Worm (Caenorhabditis elegans): Measurements from ENCODE around the gene cdh-8.

Gene cdh-8

ce11 chrIV:324759-325158 lies 14.8 kb upstream of the cdh-8 start, which contains the start of gene drl-1:
drl-1 (plus strand) TSS chrIV:325059.
- TF ChIP-seq ama-1 (optimal IDR thresholded peaks at IDR 0.05) (no peak), flt-1 (GFP tag; IDR thresholded peaks at IDR 0.05) (no peak), tbx-37 (GFP tag; conservative IDR thresholded peaks at IDR 0.05) (no peak), hmbx-1 (tag; optimal IDR thresholded peaks at IDR 0.05) (no peak), ets-7 (tag; optimal IDR thresholded peaks at IDR 0.05) (no peak), tra-4 (tag; optimal IDR thresholded peaks at IDR 0.05) (no peak), tbx-11 (GFP tag; IDR thresholded peaks at IDR 0.05) (no peak), hmg-4 (GFP tag; optimal IDR thresholded peaks at IDR 0.05) (no peak), pes-1 (GFP tag; IDR thresholded peaks at IDR 0.05) (no peak), aly-1 (tag; optimal IDR thresholded peaks at IDR 0.05) (no peak), sea-1 (GFP tag; conservative IDR thresholded peaks at IDR 0.05) (no peak), ceh-13 (GFP tag; optimal IDR thresholded peaks at IDR 0.05) (no peak)

- no peak for TF ChIP-seq sea-1 (GFP tag; conservative IDR thresholded peaks at IDR 0.05)
- TF ChIP-seq pes-1 (GFP tag; IDR thresholded peaks at IDR 0.05) = no peak
- TF ChIP-seq scrt-1 (GFP tag; IDR thresholded peaks at IDR 0.05) = no peak
- no peak for TF ChIP-seq tbx-37 (GFP tag; conservative IDR thresholded peaks at IDR 0.05)
- no peak for TF ChIP-seq hnd-1 (tag; optimal IDR thresholded peaks at IDR 0.05)
- TF ChIP-seq tra-4 (tag; optimal IDR thresholded peaks at IDR 0.05) = no peak
- TF ChIP-seq ets-7 (tag; optimal IDR thresholded peaks at IDR 0.05) = no peak
- TF ChIP-seq ceh-36 (tag; optimal IDR thresholded peaks at IDR 0.05) = no peak
- TF ChIP-seq hmbx-1 (tag; optimal IDR thresholded peaks at IDR 0.05) = no peak
- TF ChIP-seq aly-1 (tag; optimal IDR thresholded peaks at IDR 0.05) = no peak
- no peak for TF ChIP-seq ama-1 (optimal IDR thresholded peaks at IDR 0.05)
- TF ChIP-seq flt-1 (GFP tag; IDR thresholded peaks at IDR 0.05) = no peak
These were observed 14.0 kb upstream of the cdh-8 start for ce11 chrIV:325640-326039.

ce11 chrIV:326564-327070 lies 13.0 kb upstream of the cdh-8 start, which contains the start of gene col-101:
col-101 (minus strand) TSS chrIV:327020.
- TF ChIP-seq hmg-4 (GFP tag; optimal IDR thresholded peaks at IDR 0.05) (no peak), hnd-1 (tag; optimal IDR thresholded peaks at IDR 0.05) (no peak)

ce11 chrIV:330523-330922 lies 9.1 kb upstream of the cdh-8 start, which contains the start of gene F18F11.4:
F18F11.4 (plus strand) TSS chrIV:330823.
- no peak for TF ChIP-seq sea-1 (GFP tag; conservative IDR thresholded peaks at IDR 0.05)
- TF ChIP-seq tbx-37 (GFP tag; conservative IDR thresholded peaks at IDR 0.05) = no peak
- no peak for TF ChIP-seq B0310.2 (tag; optimal IDR thresholded peaks at IDR 0.05)
- TF ChIP-seq scrt-1 (GFP tag; IDR thresholded peaks at IDR 0.05) = no peak
- TF ChIP-seq aly-1 (tag; optimal IDR thresholded peaks at IDR 0.05) = no peak
- no peak for TF ChIP-seq ceh-36 (tag; optimal IDR thresholded peaks at IDR 0.05)
- no peak for TF ChIP-seq hmbx-1 (tag; optimal IDR thresholded peaks at IDR 0.05)

- TF ChIP-seq ama-1 (optimal IDR thresholded peaks at IDR 0.05) = no peak
- TF ChIP-seq ceh-13 (GFP tag; optimal IDR thresholded peaks at IDR 0.05) = no peak
- TF ChIP-seq ceh-36 (tag; optimal IDR thresholded peaks at IDR 0.05) = no peak
- no peak for TF ChIP-seq hmbx-1 (tag; optimal IDR thresholded peaks at IDR 0.05)
- TF ChIP-seq F13C5.2 (tag; optimal IDR thresholded peaks at IDR 0.05) = no peak
- TF ChIP-seq tbx-37 (GFP tag; conservative IDR thresholded peaks at IDR 0.05) = no peak
- no peak for TF ChIP-seq aly-1 (tag; optimal IDR thresholded peaks at IDR 0.05)
- TF ChIP-seq tbx-11 (GFP tag; IDR thresholded peaks at IDR 0.05) = no peak
- TF ChIP-seq pes-1 (GFP tag; IDR thresholded peaks at IDR 0.05) = no peak
- no peak for TF ChIP-seq tra-4 (tag; optimal IDR thresholded peaks at IDR 0.05)
- no peak for TF ChIP-seq scrt-1 (GFP tag; IDR thresholded peaks at IDR 0.05)
- TF ChIP-seq ets-7 (tag; optimal IDR thresholded peaks at IDR 0.05) = no peak
- no peak for TF ChIP-seq sea-1 (GFP tag; conservative IDR thresholded peaks at IDR 0.05)
- no peak for TF ChIP-seq hmg-4 (GFP tag; optimal IDR thresholded peaks at IDR 0.05)
- TF ChIP-seq B0310.2 (tag; optimal IDR thresholded peaks at IDR 0.05) = no peak
- TF ChIP-seq hnd-1 (tag; optimal IDR thresholded peaks at IDR 0.05) = no peak
- no peak for TF ChIP-seq flt-1 (GFP tag; IDR thresholded peaks at IDR 0.05)
These were observed 2.4 kb upstream of the cdh-8 start, which contains the start of gene pxmp-4 for ce11 chrIV:337128-337646. pxmp-4 (minus strand) TSS chrIV:337178.

DNA sequence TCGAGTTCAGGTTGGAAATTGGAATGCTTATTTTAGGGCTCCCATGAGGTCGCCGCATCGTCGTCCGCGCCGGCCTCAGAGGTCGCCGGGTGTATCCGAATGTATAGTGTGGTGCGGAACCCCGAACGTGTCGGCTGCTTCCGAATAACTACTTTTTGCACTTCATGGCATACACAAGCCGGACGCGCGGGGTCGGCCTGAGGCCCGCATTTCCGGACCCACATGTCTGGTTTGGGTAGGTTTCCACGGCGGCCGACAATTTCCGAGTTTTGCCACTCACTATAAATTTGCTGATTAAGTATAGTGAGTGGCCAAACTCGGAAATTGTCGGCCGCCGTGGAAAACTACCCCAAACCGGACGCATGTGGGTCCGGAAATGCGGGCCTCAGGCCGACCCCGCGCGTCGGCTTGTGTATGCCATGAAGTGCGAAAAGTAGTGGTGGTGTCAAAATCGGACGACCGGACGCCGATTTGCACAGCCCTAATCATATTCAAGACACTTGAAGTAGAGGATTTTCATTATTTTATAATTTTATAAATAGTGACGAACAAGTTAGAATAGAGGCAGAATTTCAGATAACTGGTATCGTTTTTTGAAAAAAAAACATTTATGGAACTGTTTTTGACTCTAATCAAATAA lies 1.3 kb upstream of the cdh-8 start:
- TF ChIP-seq pes-1 (GFP tag; IDR thresholded peaks at IDR 0.05) (no peak), hmbx-1 (tag; optimal IDR thresholded peaks at IDR 0.05) (no peak), ama-1 (optimal IDR thresholded peaks at IDR 0.05) (no peak), sea-1 (GFP tag; conservative IDR thresholded peaks at IDR 0.05) (no peak), flt-1 (GFP tag; IDR thresholded peaks at IDR 0.05) (no peak), tbx-37 (GFP tag; conservative IDR thresholded peaks at IDR 0.05) (no peak), hmg-4 (GFP tag; optimal IDR thresholded peaks at IDR 0.05) (no peak), hnd-1 (tag; optimal IDR thresholded peaks at IDR 0.05) (no peak)

DNA sequence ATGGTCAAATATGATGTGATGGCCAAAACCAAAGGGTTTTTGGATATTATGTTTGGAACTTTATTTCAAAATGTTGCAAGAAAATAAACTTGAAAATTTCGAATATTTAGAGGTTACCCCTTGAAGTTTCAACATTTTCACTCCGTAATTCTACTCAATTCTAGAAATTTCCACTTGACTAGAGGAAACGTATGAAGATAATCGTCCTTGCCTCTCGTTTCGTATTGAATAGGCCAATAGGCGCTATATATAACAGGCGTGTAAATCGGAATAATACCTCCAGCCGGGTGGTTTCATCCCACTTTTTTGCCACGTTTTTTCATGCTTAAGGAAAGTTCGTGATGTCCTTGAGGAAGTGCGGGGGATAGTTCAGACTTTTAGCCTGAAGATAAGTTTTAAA lies 3.7 kb downstream of the cdh-8 start:
- TF ChIP-seq aly-1 (tag; optimal IDR thresholded peaks at IDR 0.05) (no peak), F13C5.2 (tag; optimal IDR thresholded peaks at IDR 0.05) (no peak), flt-1 (GFP tag; IDR thresholded peaks at IDR 0.05) (no peak)

ce11 chrIV:364983-365382 lies 25.4 kb downstream of the cdh-8 start:
- no peak for TF ChIP-seq tra-4 (tag; optimal IDR thresholded peaks at IDR 0.05)
- no peak for TF ChIP-seq scrt-1 (GFP tag; IDR thresholded peaks at IDR 0.05)
- no peak for TF ChIP-seq hnd-1 (tag; optimal IDR thresholded peaks at IDR 0.05)
- no peak for TF ChIP-seq pes-1 (GFP tag; IDR thresholded peaks at IDR 0.05)
- TF ChIP-seq hmbx-1 (tag; optimal IDR thresholded peaks at IDR 0.05) = no peak
- no peak for TF ChIP-seq flt-1 (GFP tag; IDR thresholded peaks at IDR 0.05)
- no peak for TF ChIP-seq B0310.2 (tag; optimal IDR thresholded peaks at IDR 0.05)
- TF ChIP-seq ets-7 (tag; optimal IDR thresholded peaks at IDR 0.05) = no peak
- no peak for TF ChIP-seq ceh-36 (tag; optimal IDR thresholded peaks at IDR 0.05)
- no peak for TF ChIP-seq aly-1 (tag; optimal IDR thresholded peaks at IDR 0.05)
- TF ChIP-seq F13C5.2 (tag; optimal IDR thresholded peaks at IDR 0.05) = no peak
- no peak for TF ChIP-seq tbx-11 (GFP tag; IDR thresholded peaks at IDR 0.05)
- TF ChIP-seq hmg-4 (GFP tag; optimal IDR thresholded peaks at IDR 0.05) = no peak
- TF ChIP-seq ceh-13 (GFP tag; optimal IDR thresholded peaks at IDR 0.05) = no peak
- no peak for TF ChIP-seq sea-1 (GFP tag; conservative IDR thresholded peaks at IDR 0.05)
- TF ChIP-seq tbx-37 (GFP tag; conservative IDR thresholded peaks at IDR 0.05) = no peak
- no peak for TF ChIP-seq ama-1 (optimal IDR thresholded peaks at IDR 0.05)
